Worm (Caenorhabditis elegans) whole organism, L3 larva: ENCODE measurements around the gene baf-1.
A peak's percentile ranks its signal among the peaks of the same experiment; 100 is the strongest.

Source experiments
- R02D3.7 ChIP-seq: fragments of 150-350 bp; optimal IDR thresholded peaks from 2 replicates; lab custom pipeline; 2014; ENCODE audit warnings: missing biosample characterization, missing genetic modification characterization
- ZK546.5 ChIP-seq: sonication (generic microtip); optimal IDR thresholded peaks from 2 replicates; lab custom pipeline; 2017; ENCODE audit warnings: missing biosample characterization, missing genetic modification characterization
- aly-2 ChIP-seq: fragments of 150-350 bp; optimal IDR thresholded peaks from 2 replicates; lab custom pipeline; 2014; ENCODE audit warnings: missing biosample characterization, missing genetic modification characterization
- ama-1 ChIP-seq: fragments of 150-350 bp; optimal IDR thresholded peaks from 2 replicates; lab custom pipeline; 2018
- ceh-16 ChIP-seq: sonication (generic microtip); optimal IDR thresholded peaks from 2 replicates; lab custom pipeline; 2017; ENCODE audit warnings: missing biosample characterization, missing genetic modification characterization
- ceh-28 ChIP-seq: fragments of 150-350 bp; optimal IDR thresholded peaks from 2 replicates; lab custom pipeline; 2014; ENCODE audit warnings: missing biosample characterization, missing genetic modification reagents, missing genetic modification characterization
- ceh-82 ChIP-seq: fragments of 150-350 bp; optimal IDR thresholded peaks from 2 replicates; lab custom pipeline; 2014; ENCODE audit warnings: missing biosample characterization, missing genetic modification characterization
- ceh-9 ChIP-seq: sonication (generic microtip); optimal IDR thresholded peaks from 2 replicates; lab custom pipeline; 2018; ENCODE audit warnings: missing biosample characterization, missing genetic modification characterization
- daf-12 ChIP-seq: fragments of 150-350 bp; optimal IDR thresholded peaks from 2 replicates; lab custom pipeline; 2014; ENCODE audit warnings: missing biosample characterization, missing genetic modification reagents, missing genetic modification characterization
- egl-27 ChIP-seq: sonication (generic microtip); optimal IDR thresholded peaks from 4 replicates; lab custom pipeline; 2017; ENCODE audit warnings: missing biosample characterization, missing genetic modification reagents, missing genetic modification characterization
- egl-5 ChIP-seq: fragments of 150-350 bp; optimal IDR thresholded peaks from 2 replicates; lab custom pipeline; 2017; ENCODE audit warnings: missing biosample characterization, missing genetic modification reagents, missing genetic modification characterization, inconsistent platforms
- elt-1 ChIP-seq: fragments of 150-350 bp; optimal IDR thresholded peaks from 2 replicates; lab custom pipeline; 2014; ENCODE audit warnings: missing biosample characterization, missing genetic modification characterization
- elt-2 ChIP-seq: sonication (generic microtip); optimal IDR thresholded peaks from 2 replicates; lab custom pipeline; 2016; ENCODE audit warnings: missing genetic modification reagents, mild to moderate bottlenecking, missing genetic modification characterization, missing compliant biosample characterization
- elt-3 ChIP-seq, 3 experiments: fragments of 150-350 bp in 1 of 3; sonication (generic microtip) in 2 of 3; optimal IDR thresholded peaks; 2 replicates in 2 of 3; 4 replicates in 1 of 3; lab custom pipeline; 2014 to 2017; ENCODE audit warnings: missing biosample characterization in 3 of 3, missing genetic modification characterization in 3 of 3
- eor-1 ChIP-seq, 2 experiments: fragments of 150-350 bp; optimal IDR thresholded peaks; 2 replicates each; lab custom pipeline; 2014 to 2018; ENCODE audit warnings: missing biosample characterization in 2 of 2, missing genetic modification characterization in 2 of 2
- fkh-10 ChIP-seq: sonication (generic microtip); optimal IDR thresholded peaks from 2 replicates; lab custom pipeline; 2017; ENCODE audit warnings: missing biosample characterization, missing genetic modification reagents, missing genetic modification characterization
- fkh-2 ChIP-seq: fragments of 150-350 bp; optimal IDR thresholded peaks from 2 replicates; lab custom pipeline; 2014; ENCODE audit warnings: missing biosample characterization, missing genetic modification reagents, missing genetic modification characterization
- hmg-11 ChIP-seq: sonication (generic microtip); optimal IDR thresholded peaks from 2 replicates; lab custom pipeline; 2016; ENCODE audit warnings: missing genetic modification characterization, missing compliant biosample characterization
- jun-1 ChIP-seq: fragments of 150-350 bp; optimal IDR thresholded peaks from 2 replicates; lab custom pipeline; 2014; ENCODE audit warnings: missing biosample characterization, missing genetic modification reagents, missing genetic modification characterization
- lin-15B ChIP-seq: fragments of 150-350 bp; optimal IDR thresholded peaks from 2 replicates; lab custom pipeline; 2014; ENCODE audit warnings: missing biosample characterization, missing genetic modification characterization
- lin-39 ChIP-seq: fragments of 150-350 bp; optimal IDR thresholded peaks from 2 replicates; lab custom pipeline; 2018; ENCODE audit warnings: missing biosample characterization, missing genetic modification reagents, missing genetic modification characterization
- lsy-12 ChIP-seq: sonication (generic microtip); optimal IDR thresholded peaks from 2 replicates; lab custom pipeline; 2016; ENCODE audit warnings: mild to moderate bottlenecking, missing genetic modification characterization, missing compliant biosample characterization
- mdl-1 ChIP-seq: fragments of 150-350 bp; optimal IDR thresholded peaks from 2 replicates; lab custom pipeline; 2014; ENCODE audit warnings: missing biosample characterization, missing genetic modification characterization
- nfya-1 ChIP-seq: sonication (generic microtip); optimal IDR thresholded peaks from 2 replicates; lab custom pipeline; 2017; ENCODE audit warnings: missing genetic modification characterization, mild to moderate bottlenecking, missing compliant biosample characterization, antibody characterized with exemption, moderate library complexity; ENCODE audit not compliant: insufficient read depth
- nhr-11 ChIP-seq: fragments of 150-350 bp; optimal IDR thresholded peaks from 2 replicates; lab custom pipeline; 2014; ENCODE audit warnings: missing biosample characterization, missing genetic modification characterization
- nhr-23 ChIP-seq: fragments of 150-350 bp; optimal IDR thresholded peaks from 2 replicates; lab custom pipeline; 2014; ENCODE audit warnings: missing biosample characterization, missing genetic modification reagents, missing genetic modification characterization
- nhr-237 ChIP-seq: fragments of 150-350 bp; optimal IDR thresholded peaks from 2 replicates; lab custom pipeline; 2014; ENCODE audit warnings: missing biosample characterization, missing genetic modification characterization
- nhr-25 ChIP-seq: sonication (generic microtip); optimal IDR thresholded peaks from 2 replicates; lab custom pipeline; 2017; ENCODE audit warnings: missing biosample characterization, missing genetic modification characterization
- nhr-28 ChIP-seq: fragments of 150-350 bp; optimal IDR thresholded peaks from 2 replicates; lab custom pipeline; 2014; ENCODE audit warnings: missing biosample characterization, missing genetic modification characterization
- nhr-43 ChIP-seq: sonication (generic microtip); optimal IDR thresholded peaks from 2 replicates; lab custom pipeline; 2016; ENCODE audit warnings: mild to moderate bottlenecking, missing genetic modification characterization, missing compliant biosample characterization; ENCODE audit not compliant: poor library complexity, severe bottlenecking
- nhr-67 ChIP-seq: fragments of 150-350 bp; optimal IDR thresholded peaks from 2 replicates; lab custom pipeline; 2014; ENCODE audit warnings: missing biosample characterization, missing genetic modification characterization
- nhr-76 ChIP-seq: fragments of 150-350 bp; sonication (generic microtip); optimal IDR thresholded peaks from 5 replicates; lab custom pipeline; 2014; ENCODE audit warnings: missing biosample characterization, missing genetic modification characterization
- nhr-77 ChIP-seq: fragments of 150-350 bp; optimal IDR thresholded peaks from 2 replicates; lab custom pipeline; 2014; ENCODE audit warnings: missing biosample characterization, missing genetic modification characterization
- pha-4 ChIP-seq: fragments of 150-350 bp; optimal IDR thresholded peaks from 2 replicates; lab custom pipeline; 2014; ENCODE audit warnings: missing biosample characterization, missing genetic modification reagents, missing genetic modification characterization
- sea-2 ChIP-seq: fragments of 150-350 bp; sonication (generic microtip); optimal IDR thresholded peaks from 4 replicates; lab custom pipeline; 2014; ENCODE audit warnings: missing biosample characterization, missing genetic modification reagents, missing genetic modification characterization
- skn-1 ChIP-seq: fragments of 150-350 bp; optimal IDR thresholded peaks from 2 replicates; lab custom pipeline; 2014; ENCODE audit warnings: missing biosample characterization, missing genetic modification characterization
- tbx-2 ChIP-seq: sonication (generic microtip); optimal IDR thresholded peaks from 2 replicates; lab custom pipeline; 2016; ENCODE audit warnings: mild to moderate bottlenecking, missing genetic modification characterization, missing compliant biosample characterization
- unc-39 ChIP-seq: sonication (generic microtip); optimal IDR thresholded peaks from 4 replicates; lab custom pipeline; 2017; ENCODE audit warnings: missing biosample characterization, missing genetic modification characterization
- zag-1 ChIP-seq: fragments of 150-350 bp; optimal IDR thresholded peaks from 2 replicates; lab custom pipeline; 2014; ENCODE audit warnings: missing biosample characterization, missing genetic modification characterization
- ztf-11 ChIP-seq: fragments of 150-350 bp; optimal IDR thresholded peaks from 2 replicates; lab custom pipeline; 2014; ENCODE audit warnings: missing biosample characterization, missing genetic modification characterization
- ztf-4 ChIP-seq: fragments of 150-350 bp; optimal IDR thresholded peaks from 2 replicates; lab custom pipeline; 2014; ENCODE audit warnings: missing biosample characterization, missing genetic modification characterization

baf-1 gene

DNA sequence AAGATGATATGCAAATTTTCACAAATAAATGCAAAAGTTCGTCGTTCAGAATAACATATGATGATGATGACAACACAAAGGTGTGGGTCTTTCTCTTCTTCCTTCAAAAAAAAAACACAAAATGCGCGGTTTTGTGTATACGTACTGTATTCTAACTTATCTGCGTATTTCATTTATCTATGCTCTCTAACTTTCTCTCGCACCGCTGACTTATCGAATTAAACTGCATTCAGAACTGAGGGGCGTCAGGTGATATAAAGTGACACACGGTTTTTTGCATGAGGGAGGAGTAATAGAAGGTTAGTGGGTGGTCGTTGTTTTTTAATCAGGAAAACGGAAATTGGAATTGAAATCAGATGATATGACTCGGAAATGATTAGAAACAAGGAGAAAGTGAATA is 33.0 kb downstream of the baf-1 start, which contains the start of gene sod-4:
TSS of gene sod-4 (minus strand) at position 109 of the 400 bp plus-strand sequence.
- TF ChIP-seq tbx-2 (no peak), R02D3.7 (tag; lab: Kevin White, UChicago) (no peak), ztf-11 (tag; lab: Kevin White, UChicago) (no peak), ZK546.5 (tag; lab: Kevin White, UChicago) (no peak), lin-39 (tag; lab: Kevin White, UChicago) (no peak), lsy-12 (tag; lab: Kevin White, UChicago) (peak; percentile 17), nhr-23 (tag; lab: Kevin White, UChicago) (peak; percentile 44), jun-1 (tag; lab: Kevin White, UChicago) (no peak)

DNA sequence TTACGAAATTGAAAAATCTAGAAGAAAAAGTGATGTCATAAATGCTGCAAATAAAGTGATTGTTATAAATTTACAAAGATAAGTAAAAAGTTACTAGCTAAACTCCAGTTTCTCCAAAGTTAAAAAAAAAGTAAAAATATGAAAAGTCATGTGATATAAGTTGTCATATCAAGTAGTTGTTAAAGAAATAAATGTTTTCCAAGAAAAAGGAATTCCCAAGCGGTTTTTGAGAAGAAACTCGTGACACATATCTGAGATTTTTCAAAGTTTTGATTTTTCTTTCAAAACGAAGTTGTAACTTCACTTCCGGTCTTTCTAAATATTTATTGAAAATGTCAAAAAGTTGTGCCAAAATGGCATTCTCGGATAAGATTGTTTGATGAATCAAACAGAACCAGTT is 33.8 kb downstream of the baf-1 start:
- TF ChIP-seq sea-2 (no peak), mdl-1 (no peak), egl-27 (tag; lab: Kevin White, UChicago) (no peak)

ce11 chrIII:9502155-9502714 is 35.0 kb downstream of the baf-1 start:
- TF ChIP-seq fkh-10 (GFP tag; lab: Kevin White, UChicago) (no peak), nfya-1 (tag; lab: Kevin White, UChicago) (no peak), elt-2 (no peak), nhr-43 (tag; lab: Kevin White, UChicago) (peak; percentile 27), jun-1 (tag; lab: Kevin White, UChicago) (no peak), pha-4 (tag; lab: Kevin White, UChicago) (no peak), ceh-28 (no peak), R02D3.7 (tag; lab: Kevin White, UChicago) (no peak), hmg-11 (tag; lab: Kevin White, UChicago) (no peak), nhr-11 (tag; lab: Kevin White, UChicago) (no peak), nhr-23 (tag; lab: Kevin White, UChicago) (peak; percentile 81), nhr-237 (tag; lab: Kevin White, UChicago) (no peak), ama-1 (no peak), lsy-12 (tag; lab: Kevin White, UChicago) (no peak), nhr-77 (no peak), ztf-11 (tag; lab: Kevin White, UChicago) (no peak), elt-3 (tag; optimal IDR thresholded peaks at IDR 0.05; lab: Kevin White, UChicago) (peak in 2 of 3 experiments; percentile 70 to 78), nhr-67 (no peak), nhr-25 (tag; lab: Kevin White, UChicago) (peak; percentile 23), nhr-76 (tag; lab: Kevin White, UChicago) (no peak), ztf-4 (tag; lab: Kevin White, UChicago) (no peak), fkh-2 (tag; lab: Kevin White, UChicago) (no peak), sea-2 (no peak)

- TF ChIP-seq aly-2 (tag; lab: Kevin White, UChicago) (no peak), ceh-82 (tag; lab: Kevin White, UChicago) (no peak), ZK546.5 (tag; lab: Kevin White, UChicago) (no peak), eor-1 (tag; optimal IDR thresholded peaks at IDR 0.05; lab: Kevin White, UChicago) (no peak), daf-12 (tag; lab: Kevin White, UChicago) (no peak), zag-1 (tag; lab: Kevin White, UChicago) (no peak), unc-39 (no peak), elt-3 (tag; optimal IDR thresholded peaks at IDR 0.05; lab: Kevin White, UChicago) (no peak), lin-39 (tag; lab: Kevin White, UChicago) (no peak), ztf-4 (tag; lab: Kevin White, UChicago) (no peak)
Observed at ce11 chrIII:9504347-9504746, 37.1 kb downstream of the baf-1 start.

DNA sequence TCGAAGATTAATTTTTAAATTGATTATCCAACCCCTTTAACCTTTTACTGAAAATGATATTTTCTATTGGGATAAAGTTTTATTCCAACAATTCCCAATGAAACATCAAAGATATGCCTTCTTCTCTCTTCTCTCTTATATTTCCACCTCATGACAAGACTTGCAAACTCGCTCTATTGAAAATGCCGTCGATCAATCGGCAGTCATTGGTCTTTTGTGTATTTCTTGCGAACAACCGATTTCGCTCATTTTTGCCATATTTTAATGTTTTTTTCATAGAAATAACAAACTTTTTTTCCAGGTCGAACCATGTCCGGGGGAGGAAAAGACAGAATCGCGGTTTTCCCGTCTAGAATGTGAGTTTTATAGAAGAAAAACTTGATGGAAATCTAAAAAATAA is 40.5 kb downstream of the baf-1 start, which contains the start of gene vha-14:
TSS of gene vha-14 (plus strand) at position 302 of the 400 bp plus-strand sequence.
- TF ChIP-seq jun-1 (tag; lab: Kevin White, UChicago), result no peak
- TF ChIP-seq zag-1 (tag; lab: Kevin White, UChicago), result no peak
- no peak for TF ChIP-seq nhr-237 (tag; lab: Kevin White, UChicago)
- no peak for TF ChIP-seq ceh-16 (tag; lab: Kevin White, UChicago)
- no peak for TF ChIP-seq skn-1
- no peak for TF ChIP-seq nhr-28
- TF ChIP-seq nhr-77, result no peak
- no peak for TF ChIP-seq mdl-1
- peak; percentile 56 for TF ChIP-seq nhr-25 (tag; lab: Kevin White, UChicago)
- TF ChIP-seq elt-2, result peak; percentile 28
- TF ChIP-seq ZK546.5 (tag; lab: Kevin White, UChicago), result no peak
- TF ChIP-seq lsy-12 (tag; lab: Kevin White, UChicago), result no peak
- no peak for TF ChIP-seq nhr-43 (tag; lab: Kevin White, UChicago)
- no peak for TF ChIP-seq nhr-11 (tag; lab: Kevin White, UChicago)
- no peak for TF ChIP-seq elt-1 (tag; lab: Kevin White, UChicago)
- peak; percentile 8 for TF ChIP-seq nhr-23 (tag; lab: Kevin White, UChicago)
- TF ChIP-seq elt-3 (tag; optimal IDR thresholded peaks at IDR 0.05; lab: Kevin White, UChicago), result no peak
- TF ChIP-seq fkh-2 (tag; lab: Kevin White, UChicago), result no peak
- peak; percentile 73 for TF ChIP-seq nfya-1 (tag; lab: Kevin White, UChicago)
- TF ChIP-seq aly-2 (tag; lab: Kevin White, UChicago), result no peak
- TF ChIP-seq lin-15B (tag; lab: Kevin White, UChicago), result peak; percentile 78
- no peak for TF ChIP-seq tbx-2
- no peak for TF ChIP-seq egl-5 (tag; lab: Kevin White, UChicago)
- TF ChIP-seq nhr-76 (tag; lab: Kevin White, UChicago), result no peak
- TF ChIP-seq ceh-9 (tag; lab: Kevin White, UChicago), result no peak
- TF ChIP-seq daf-12 (tag; lab: Kevin White, UChicago), result no peak
- TF ChIP-seq R02D3.7 (tag; lab: Kevin White, UChicago), result no peak
